Worm (Caenorhabditis elegans) whole organism, L4/young adult: ENCODE results near the gene F46C5.2.

Source experiments
- W03F9.2 ChIP-seq: fragments of 150-350 bp; optimal IDR thresholded peaks from 2 replicates; lab custom pipeline; 2014; ENCODE audit warnings: missing biosample characterization, missing genetic modification characterization
- dao-5 ChIP-seq: sonication (generic microtip); optimal IDR thresholded peaks from 2 replicates; lab custom pipeline; 2016; ENCODE audit warnings: missing genotype, missing genetic modification characterization, moderate library complexity, missing compliant biosample characterization

- TF ChIP-seq W03F9.2 (no peak), dao-5 (tag; lab: Kevin White, UChicago) (no peak)
Observed at ce11 chrII:8825769-8826168, 3.3 kb downstream of the F46C5.2 start, which contains the start of gene nas-25.
